Fruit fly (Drosophila melanogaster): ENCODE data around the gene Tsp33B.

The Tsp33B gene

dm6 chr2L:11808702-11809583, 16.8 kb upstream of the Tsp33B start, which contains the start of gene crol:
crol (minus strand) TSS chr2L:11809438.
- TF ChIP-seq CG8478 (optimal IDR thresholded peaks at IDR 0.05) = no peak
- peak in 1 of 2 experiments; percentile 16 for TF ChIP-seq CTCF (optimal IDR thresholded peaks at IDR 0.05)

dm6 chr2L:11808327-11808701, 16.1 kb upstream of the Tsp33B start:
- TF ChIP-seq CG8478 (optimal IDR thresholded peaks at IDR 0.05) (no peak), CTCF (optimal IDR thresholded peaks at IDR 0.05) (no peak)

- TF ChIP-seq CTCF (optimal IDR thresholded peaks at IDR 0.05) = no peak
- TF ChIP-seq CG8478 (optimal IDR thresholded peaks at IDR 0.05) = no peak
Measured at dm6 chr2L:11807697-11808226, 15.6 kb upstream of the Tsp33B start.

- no peak for TF ChIP-seq CG8478 (optimal IDR thresholded peaks at IDR 0.05)
- TF ChIP-seq CTCF (optimal IDR thresholded peaks at IDR 0.05) = no peak
Measured at dm6 chr2L:11806701-11807674, 14.8 kb upstream of the Tsp33B start.

dm6 chr2L:11806022-11806700, 14.0 kb upstream of the Tsp33B start:
- no peak for TF ChIP-seq CTCF (optimal IDR thresholded peaks at IDR 0.05)
- no peak for TF ChIP-seq CG8478 (optimal IDR thresholded peaks at IDR 0.05)

- TF ChIP-seq CTCF (optimal IDR thresholded peaks at IDR 0.05) = no peak
- TF ChIP-seq CG8478 (optimal IDR thresholded peaks at IDR 0.05) = no peak
Measured at dm6 chr2L:11804228-11805044, 12.3 kb upstream of the Tsp33B start.

- no peak for TF ChIP-seq CTCF (optimal IDR thresholded peaks at IDR 0.05)
- no peak for TF ChIP-seq CG8478 (optimal IDR thresholded peaks at IDR 0.05)
Measured at dm6 chr2L:11797127-11797526, 5.0 kb upstream of the Tsp33B start.

dm6 chr2L:11793986-11794385, 1.8 kb upstream of the Tsp33B start, which contains the start of gene CG14937:
CG14937 (minus strand) TSS chr2L:11794086.
- TF ChIP-seq CTCF (optimal IDR thresholded peaks at IDR 0.05) (no peak), CG8478 (optimal IDR thresholded peaks at IDR 0.05) (no peak)

- TF ChIP-seq CG8478 (optimal IDR thresholded peaks at IDR 0.05) (no peak), CTCF (optimal IDR thresholded peaks at IDR 0.05) (no peak)
Measured at dm6 chr2L:11789690-11790089, 2.5 kb downstream of the Tsp33B start, which contains the start of gene CG14932. CG14932 (plus strand) TSS chr2L:11789919.

dm6 chr2L:11788034-11788433, 4.1 kb downstream of the Tsp33B start, which contains the start of gene CG14931:
CG14931 (plus strand) TSS chr2L:11788334.
- TF ChIP-seq CG8478 (optimal IDR thresholded peaks at IDR 0.05) (no peak), CTCF (optimal IDR thresholded peaks at IDR 0.05) (no peak)

- TF ChIP-seq CTCF (optimal IDR thresholded peaks at IDR 0.05) = no peak
- no peak for TF ChIP-seq CG8478 (optimal IDR thresholded peaks at IDR 0.05)
Measured at dm6 chr2L:11754402-11754801, 37.8 kb downstream of the Tsp33B start, which contains the start of gene Sfp33A1. Sfp33A1 (minus strand) TSS chr2L:11754502.

dm6 chr2L:11753922-11754321, 38.2 kb downstream of the Tsp33B start, which contains the start of gene CG42471:
CG42471 (minus strand) TSS chr2L:11754022.
- TF ChIP-seq CG8478 (optimal IDR thresholded peaks at IDR 0.05) (no peak), CTCF (optimal IDR thresholded peaks at IDR 0.05) (no peak)

- TF ChIP-seq CG8478 (optimal IDR thresholded peaks at IDR 0.05) = no peak
- no peak for TF ChIP-seq CTCF (optimal IDR thresholded peaks at IDR 0.05)
Measured at dm6 chr2L:11753455-11753854, 38.7 kb downstream of the Tsp33B start, which contains the start of gene CG42470. CG42470 (minus strand) TSS chr2L:11753555.

All from S2 (cell line).